Worm (Caenorhabditis elegans) whole organism, midembryonic: ENCODE results near the gene cht-6.

Experiments used
- T22C8.4 ChIP-seq: fragments of 200-800 bp; sonication (Bioruptor generic); IDR thresholded peaks from 2 replicates; pipeline ENCODE4 v1.3.6; 2022; ENCODE audit warnings: missing genetic modification characterization, missing compliant biosample characterization
- cog-1 ChIP-seq: sonication (generic microtip); optimal IDR thresholded peaks from 2 replicates; lab custom pipeline; 2016; ENCODE audit warnings: missing genetic modification characterization, missing compliant biosample characterization
- flt-1 ChIP-seq: fragments of 200-800 bp; sonication (Bioruptor generic); IDR thresholded peaks from 2 replicates; pipeline ENCODE4 v1.3.6; 2022; ENCODE audit warnings: missing genetic modification characterization, missing compliant biosample characterization
- klf-2 ChIP-seq: fragments of 200-800 bp; sonication (Bioruptor generic); conservative IDR thresholded peaks from 2 replicates; pipeline ENCODE4 v1.3.6; 2022; ENCODE audit warnings: missing genetic modification reagents, missing genetic modification characterization, missing compliant biosample characterization
- med-1 ChIP-seq: sonication (generic microtip); optimal IDR thresholded peaks from 2 replicates; lab custom pipeline; 2017; ENCODE audit warnings: missing genetic modification characterization, mild to moderate bottlenecking, missing compliant biosample characterization, antibody characterized with exemption, missing genetic modification reagents; ENCODE audit not compliant: insufficient read depth
- ref-1 ChIP-seq: fragments of 200-800 bp; sonication (Bioruptor generic); conservative IDR thresholded peaks from 2 replicates; pipeline ENCODE4 v1.3.6; 2022; ENCODE audit warnings: missing genetic modification reagents, missing genetic modification characterization, missing compliant biosample characterization
- tab-1 ChIP-seq: fragments of 200-800 bp; sonication (Bioruptor generic); IDR thresholded peaks from 2 replicates; pipeline ENCODE4 v1.3.6; 2022; ENCODE audit warnings: missing genetic modification characterization, missing compliant biosample characterization
- ztf-23 ChIP-seq: fragments of 200-800 bp; sonication (Bioruptor generic); IDR thresholded peaks from 2 replicates; pipeline ENCODE4 v1.3.6; 2022; ENCODE audit warnings: missing genetic modification reagents, missing genetic modification characterization, missing compliant biosample characterization
- ztf-29 ChIP-seq: fragments of 200-800 bp; sonication (Bioruptor generic); IDR thresholded peaks from 2 replicates; pipeline ENCODE4 v1.3.6; 2022; ENCODE audit warnings: missing genetic modification reagents, missing genetic modification characterization, missing compliant biosample characterization

cht-6 gene

ce11 chrV:6450129-6451011 lies 35.6 kb downstream of the cht-6 start, which contains the start of gene acl-8:
Gene acl-8, plus strand, starts transcription at chrV:6450870.
- TF ChIP-seq klf-2 (GFP tag; lab: Robert Waterston, UW) = no peak
- TF ChIP-seq ztf-23 = 0 out of 2 replicates have a peak, but pooled peaks have one; percentile 9

DNA sequence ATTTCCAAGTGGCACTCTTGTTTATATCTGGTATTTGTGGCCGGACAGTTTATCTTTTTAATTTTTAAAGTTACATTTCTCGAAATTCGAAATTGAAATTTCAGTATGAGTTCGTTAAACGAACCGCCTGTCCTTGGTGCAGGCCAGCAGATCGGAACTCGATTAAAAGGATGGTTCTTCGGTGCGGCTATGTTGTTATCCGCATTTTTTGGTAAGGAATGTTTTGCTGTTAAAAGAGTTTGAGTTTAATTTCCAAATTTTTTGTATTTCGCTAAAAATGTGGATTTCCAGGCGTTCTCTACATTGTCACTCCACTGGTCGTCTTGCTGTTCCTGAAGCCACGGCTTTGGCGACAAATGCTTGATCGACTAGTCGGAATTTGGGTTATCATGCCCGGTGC lies 38.3 kb downstream of the cht-6 start, which contains the start of gene acl-9:
TSS of gene acl-9 (plus strand) at position 105 of the 400 bp plus-strand sequence.
- no peak for TF ChIP-seq T22C8.4 (GFP tag; lab: Robert Waterston, UW)
- TF ChIP-seq klf-2 (GFP tag; lab: Robert Waterston, UW) = no peak
- TF ChIP-seq tab-1 (GFP tag; lab: Robert Waterston, UW) = no peak
- TF ChIP-seq med-1 (GFP tag; lab: Kevin White, UChicago) = no peak
- TF ChIP-seq ztf-29 (GFP tag; lab: Robert Waterston, UW) = no peak
- TF ChIP-seq cog-1 = no peak
- no peak for TF ChIP-seq ztf-23
- no peak for TF ChIP-seq ref-1 (GFP tag; lab: Robert Waterston, UW)
- TF ChIP-seq flt-1 = no peak

DNA sequence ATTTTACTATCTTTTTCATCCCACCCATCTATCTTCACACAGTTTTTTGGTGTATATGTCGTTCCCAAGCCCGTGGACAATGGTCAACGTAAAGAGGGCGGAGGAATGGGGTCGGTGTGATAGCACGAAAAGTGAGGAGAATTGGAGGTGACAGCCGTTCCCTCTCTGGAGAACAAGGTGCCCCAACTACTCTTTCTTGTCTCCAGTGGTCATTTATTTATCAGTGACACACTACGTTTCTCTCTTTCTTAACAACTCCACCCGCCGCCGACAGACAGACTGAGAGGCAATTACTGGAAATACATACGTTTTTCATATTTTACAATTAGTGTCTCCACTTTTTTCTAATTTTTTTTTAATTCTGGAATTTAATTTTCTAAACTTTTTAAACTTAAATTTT lies 42.1 kb downstream of the cht-6 start:
- TF ChIP-seq tab-1 (GFP tag; lab: Robert Waterston, UW) = no peak
- TF ChIP-seq ref-1 (GFP tag; lab: Robert Waterston, UW) = no peak
- no peak for TF ChIP-seq cog-1
- no peak for TF ChIP-seq med-1 (GFP tag; lab: Kevin White, UChicago)
- no peak for TF ChIP-seq ztf-29 (GFP tag; lab: Robert Waterston, UW)
- no peak for TF ChIP-seq flt-1
- TF ChIP-seq ztf-23 = no peak

ce11 chrV:6458302-6458998 lies 43.7 kb downstream of the cht-6 start:
- TF ChIP-seq ztf-29 (GFP tag; lab: Robert Waterston, UW) (no peak), flt-1 (no peak), T22C8.4 (GFP tag; lab: Robert Waterston, UW) (no peak)

ce11 chrV:6461250-6461649 lies 46.5 kb downstream of the cht-6 start:
- TF ChIP-seq cog-1 (no peak), klf-2 (GFP tag; lab: Robert Waterston, UW) (no peak), tab-1 (GFP tag; lab: Robert Waterston, UW) (no peak), med-1 (GFP tag; lab: Kevin White, UChicago) (no peak), T22C8.4 (GFP tag; lab: Robert Waterston, UW) (no peak), ztf-29 (GFP tag; lab: Robert Waterston, UW) (no peak), flt-1 (no peak), ref-1 (GFP tag; lab: Robert Waterston, UW) (no peak)

- TF ChIP-seq cog-1 = no peak
- TF ChIP-seq tab-1 (GFP tag; lab: Robert Waterston, UW) = no peak
- no peak for TF ChIP-seq ztf-29 (GFP tag; lab: Robert Waterston, UW)
- TF ChIP-seq med-1 (GFP tag; lab: Kevin White, UChicago) = no peak
- TF ChIP-seq T22C8.4 (GFP tag; lab: Robert Waterston, UW) = no peak
- TF ChIP-seq ref-1 (GFP tag; lab: Robert Waterston, UW) = no peak
- TF ChIP-seq klf-2 (GFP tag; lab: Robert Waterston, UW) = no peak
- no peak for TF ChIP-seq ztf-23
- no peak for TF ChIP-seq flt-1
Observed at ce11 chrV:6462606-6463005, 47.8 kb downstream of the cht-6 start.

DNA sequence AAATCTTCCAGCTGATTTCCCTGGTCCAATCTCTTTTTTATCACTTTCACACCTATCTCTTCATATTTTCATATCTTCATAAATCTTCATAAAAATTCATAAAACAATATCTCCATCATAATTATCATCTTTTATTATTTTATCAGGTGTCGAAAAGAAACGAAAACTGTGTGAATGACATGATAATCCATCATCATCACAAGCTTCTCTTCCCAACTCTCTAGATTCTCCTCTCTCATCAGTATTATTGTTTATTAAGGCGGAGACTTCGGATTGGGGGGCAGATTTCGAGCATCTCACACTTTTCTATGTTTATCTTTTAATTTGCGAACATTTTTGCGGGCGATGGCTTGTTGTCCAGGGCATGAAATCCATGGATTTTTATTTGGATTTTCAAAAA lies 49.4 kb downstream of the cht-6 start:
- TF ChIP-seq T22C8.4 (GFP tag; lab: Robert Waterston, UW) (no peak), tab-1 (GFP tag; lab: Robert Waterston, UW) (no peak), ztf-23 (no peak), klf-2 (GFP tag; lab: Robert Waterston, UW) (no peak), med-1 (GFP tag; lab: Kevin White, UChicago) (no peak), cog-1 (no peak), flt-1 (no peak), ref-1 (GFP tag; lab: Robert Waterston, UW) (no peak), ztf-29 (GFP tag; lab: Robert Waterston, UW) (no peak)

DNA sequence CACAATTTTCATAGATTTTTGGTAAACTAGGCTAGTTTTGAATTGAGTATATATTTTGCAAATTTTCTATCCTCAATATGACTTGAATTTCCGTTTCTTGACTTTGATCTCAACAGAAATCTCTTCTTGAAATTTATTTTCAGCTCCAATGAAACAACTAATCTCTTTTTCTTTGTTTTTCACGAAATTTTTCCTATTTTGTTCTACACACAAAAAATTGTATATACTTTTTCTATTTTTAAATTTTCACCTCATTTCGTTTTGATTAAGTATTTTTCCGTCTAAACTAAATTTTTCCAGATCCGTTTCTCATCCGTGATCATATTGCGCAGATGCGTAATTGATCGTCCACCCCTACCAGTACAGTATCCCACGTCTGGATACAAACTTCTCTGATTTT lies 50.0 kb downstream of the cht-6 start, which contains the start of gene unc-83:
TSS of gene unc-83 (plus strand) at position 301 of the 400 bp plus-strand sequence.
- TF ChIP-seq T22C8.4 (GFP tag; lab: Robert Waterston, UW) (no peak), ztf-29 (GFP tag; lab: Robert Waterston, UW) (no peak), flt-1 (no peak), cog-1 (no peak), ztf-23 (no peak), klf-2 (GFP tag; lab: Robert Waterston, UW) (no peak), ref-1 (GFP tag; lab: Robert Waterston, UW) (no peak), med-1 (GFP tag; lab: Kevin White, UChicago) (no peak), tab-1 (GFP tag; lab: Robert Waterston, UW) (no peak)
